Worm (Caenorhabditis elegans) whole organism, L4 larva: ENCODE results near the gene snt-7.

ENCODE experiments used
- ceh-82 ChIP-seq: sonication (generic microtip); optimal IDR thresholded peaks from 2 replicates; lab custom pipeline; 2017; ENCODE audit warnings: missing biosample characterization, missing genetic modification characterization
- fos-1 ChIP-seq: fragments of 150-350 bp; optimal IDR thresholded peaks from 2 replicates; lab custom pipeline; 2014; ENCODE audit warnings: missing biosample characterization, missing genetic modification characterization
- vab-7 ChIP-seq: fragments of 200-800 bp; sonication (Bioruptor generic); IDR thresholded peaks from 2 replicates; pipeline ENCODE4 v1.3.6; 2022; ENCODE audit warnings: missing genetic modification reagents, missing genetic modification characterization, missing compliant biosample characterization
- zfp-2 ChIP-seq: sonication (generic microtip); optimal IDR thresholded peaks from 2 replicates; lab custom pipeline; 2016; ENCODE audit warnings: mild to moderate bottlenecking, missing genetic modification characterization, missing compliant biosample characterization
- ztf-11 ChIP-seq: fragments of 150-350 bp; optimal IDR thresholded peaks from 2 replicates; lab custom pipeline; 2014; ENCODE audit warnings: missing biosample characterization, missing genetic modification characterization

DNA sequence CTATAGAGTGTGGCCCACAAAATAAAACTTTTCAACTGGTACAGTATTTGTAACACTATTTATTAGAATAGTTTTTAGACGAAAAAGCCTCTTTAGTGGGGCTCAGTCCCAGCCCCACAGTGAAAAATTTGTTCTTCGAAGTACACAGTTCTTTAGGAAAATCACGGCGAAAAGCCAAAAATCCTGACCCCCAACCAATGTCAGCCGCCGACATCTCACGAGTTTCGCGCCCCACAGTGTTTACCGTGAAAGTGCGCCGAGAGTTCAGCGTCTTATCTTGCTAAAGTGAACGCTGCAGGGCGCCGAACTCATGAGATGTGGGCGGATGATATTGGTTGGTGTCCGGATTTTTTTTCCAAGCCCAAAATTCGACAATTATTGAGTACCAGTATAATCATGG lies 28.0 kb downstream of the snt-7 start:
- TF ChIP-seq zfp-2 (tag; lab: Kevin White, UChicago), result no peak
- no peak for TF ChIP-seq ztf-11 (tag; lab: Kevin White, UChicago)
- TF ChIP-seq fos-1 (tag; lab: Kevin White, UChicago), result no peak
- no peak for TF ChIP-seq ceh-82
- TF ChIP-seq vab-7 (GFP tag; lab: Robert Waterston, UW), result no peak
